Worm (Caenorhabditis elegans) whole organism, L3 larva: ENCODE measurements around the gene daf-4.

Experiments used
- R02D3.7 ChIP-seq: fragments of 150-350 bp; optimal IDR thresholded peaks from 2 replicates; lab custom pipeline; 2014; ENCODE audit warnings: missing biosample characterization, missing genetic modification characterization
- ZK546.5 ChIP-seq: sonication (generic microtip); optimal IDR thresholded peaks from 2 replicates; lab custom pipeline; 2017; ENCODE audit warnings: missing biosample characterization, missing genetic modification characterization
- aly-2 ChIP-seq: fragments of 150-350 bp; optimal IDR thresholded peaks from 2 replicates; lab custom pipeline; 2014; ENCODE audit warnings: missing biosample characterization, missing genetic modification characterization
- ama-1 ChIP-seq: fragments of 150-350 bp; optimal IDR thresholded peaks from 2 replicates; lab custom pipeline; 2018
- ceh-16 ChIP-seq: sonication (generic microtip); optimal IDR thresholded peaks from 2 replicates; lab custom pipeline; 2017; ENCODE audit warnings: missing biosample characterization, missing genetic modification characterization
- ceh-28 ChIP-seq: fragments of 150-350 bp; optimal IDR thresholded peaks from 2 replicates; lab custom pipeline; 2014; ENCODE audit warnings: missing biosample characterization, missing genetic modification reagents, missing genetic modification characterization
- ceh-82 ChIP-seq: fragments of 150-350 bp; optimal IDR thresholded peaks from 2 replicates; lab custom pipeline; 2014; ENCODE audit warnings: missing biosample characterization, missing genetic modification characterization
- ceh-9 ChIP-seq: sonication (generic microtip); optimal IDR thresholded peaks from 2 replicates; lab custom pipeline; 2018; ENCODE audit warnings: missing biosample characterization, missing genetic modification characterization
- egl-27 ChIP-seq: sonication (generic microtip); optimal IDR thresholded peaks from 4 replicates; lab custom pipeline; 2017; ENCODE audit warnings: missing biosample characterization, missing genetic modification reagents, missing genetic modification characterization
- egl-5 ChIP-seq: fragments of 150-350 bp; optimal IDR thresholded peaks from 2 replicates; lab custom pipeline; 2017; ENCODE audit warnings: missing biosample characterization, missing genetic modification reagents, missing genetic modification characterization, inconsistent platforms
- elt-1 ChIP-seq: fragments of 150-350 bp; optimal IDR thresholded peaks from 2 replicates; lab custom pipeline; 2014; ENCODE audit warnings: missing biosample characterization, missing genetic modification characterization
- elt-2 ChIP-seq: sonication (generic microtip); optimal IDR thresholded peaks from 2 replicates; lab custom pipeline; 2016; ENCODE audit warnings: missing genetic modification reagents, mild to moderate bottlenecking, missing genetic modification characterization, missing compliant biosample characterization
- eor-1 ChIP-seq, 2 experiments: fragments of 150-350 bp; optimal IDR thresholded peaks; 2 replicates each; lab custom pipeline; 2014 to 2018; ENCODE audit warnings: missing biosample characterization in 2 of 2, missing genetic modification characterization in 2 of 2
- fkh-10 ChIP-seq: sonication (generic microtip); optimal IDR thresholded peaks from 2 replicates; lab custom pipeline; 2017; ENCODE audit warnings: missing biosample characterization, missing genetic modification reagents, missing genetic modification characterization
- fkh-2 ChIP-seq: fragments of 150-350 bp; optimal IDR thresholded peaks from 2 replicates; lab custom pipeline; 2014; ENCODE audit warnings: missing biosample characterization, missing genetic modification reagents, missing genetic modification characterization
- fos-1 ChIP-seq: fragments of 150-350 bp; optimal IDR thresholded peaks from 2 replicates; lab custom pipeline; 2014; ENCODE audit warnings: missing biosample characterization, missing genetic modification characterization
- hmg-11 ChIP-seq: sonication (generic microtip); optimal IDR thresholded peaks from 2 replicates; lab custom pipeline; 2016; ENCODE audit warnings: missing genetic modification characterization, missing compliant biosample characterization
- lin-15B ChIP-seq: fragments of 150-350 bp; optimal IDR thresholded peaks from 2 replicates; lab custom pipeline; 2014; ENCODE audit warnings: missing biosample characterization, missing genetic modification characterization
- lin-39 ChIP-seq: fragments of 150-350 bp; optimal IDR thresholded peaks from 2 replicates; lab custom pipeline; 2018; ENCODE audit warnings: missing biosample characterization, missing genetic modification reagents, missing genetic modification characterization
- lsy-12 ChIP-seq: sonication (generic microtip); optimal IDR thresholded peaks from 2 replicates; lab custom pipeline; 2016; ENCODE audit warnings: mild to moderate bottlenecking, missing genetic modification characterization, missing compliant biosample characterization
- mdl-1 ChIP-seq: fragments of 150-350 bp; optimal IDR thresholded peaks from 2 replicates; lab custom pipeline; 2014; ENCODE audit warnings: missing biosample characterization, missing genetic modification characterization
- mml-1 ChIP-seq: fragments of 150-350 bp; sonication (generic microtip); optimal IDR thresholded peaks from 3 replicates; lab custom pipeline; 2014; ENCODE audit warnings: missing biosample characterization, missing genetic modification characterization
- nfya-1 ChIP-seq: sonication (generic microtip); optimal IDR thresholded peaks from 2 replicates; lab custom pipeline; 2017; ENCODE audit warnings: missing genetic modification characterization, mild to moderate bottlenecking, missing compliant biosample characterization, antibody characterized with exemption, moderate library complexity; ENCODE audit not compliant: insufficient read depth
- nhr-11 ChIP-seq: fragments of 150-350 bp; optimal IDR thresholded peaks from 2 replicates; lab custom pipeline; 2014; ENCODE audit warnings: missing biosample characterization, missing genetic modification characterization
- nhr-23 ChIP-seq: fragments of 150-350 bp; optimal IDR thresholded peaks from 2 replicates; lab custom pipeline; 2014; ENCODE audit warnings: missing biosample characterization, missing genetic modification reagents, missing genetic modification characterization
- nhr-237 ChIP-seq: fragments of 150-350 bp; optimal IDR thresholded peaks from 2 replicates; lab custom pipeline; 2014; ENCODE audit warnings: missing biosample characterization, missing genetic modification characterization
- nhr-25 ChIP-seq: sonication (generic microtip); optimal IDR thresholded peaks from 2 replicates; lab custom pipeline; 2017; ENCODE audit warnings: missing biosample characterization, missing genetic modification characterization
- nhr-28 ChIP-seq: fragments of 150-350 bp; optimal IDR thresholded peaks from 2 replicates; lab custom pipeline; 2014; ENCODE audit warnings: missing biosample characterization, missing genetic modification characterization
- nhr-43 ChIP-seq: sonication (generic microtip); optimal IDR thresholded peaks from 2 replicates; lab custom pipeline; 2016; ENCODE audit warnings: mild to moderate bottlenecking, missing genetic modification characterization, missing compliant biosample characterization; ENCODE audit not compliant: poor library complexity, severe bottlenecking
- nhr-67 ChIP-seq: fragments of 150-350 bp; optimal IDR thresholded peaks from 2 replicates; lab custom pipeline; 2014; ENCODE audit warnings: missing biosample characterization, missing genetic modification characterization
- nhr-76 ChIP-seq: fragments of 150-350 bp; sonication (generic microtip); optimal IDR thresholded peaks from 5 replicates; lab custom pipeline; 2014; ENCODE audit warnings: missing biosample characterization, missing genetic modification characterization
- nhr-77 ChIP-seq: fragments of 150-350 bp; optimal IDR thresholded peaks from 2 replicates; lab custom pipeline; 2014; ENCODE audit warnings: missing biosample characterization, missing genetic modification characterization
- pqm-1 ChIP-seq: fragments of 150-350 bp; optimal IDR thresholded peaks from 2 replicates; lab custom pipeline; 2017; ENCODE audit warnings: missing biosample characterization, missing genetic modification characterization, inconsistent platforms
- sea-2 ChIP-seq: fragments of 150-350 bp; sonication (generic microtip); optimal IDR thresholded peaks from 4 replicates; lab custom pipeline; 2014; ENCODE audit warnings: missing biosample characterization, missing genetic modification reagents, missing genetic modification characterization
- skn-1 ChIP-seq: fragments of 150-350 bp; optimal IDR thresholded peaks from 2 replicates; lab custom pipeline; 2014; ENCODE audit warnings: missing biosample characterization, missing genetic modification characterization
- snpc-4 ChIP-seq: fragments of 150-350 bp; optimal IDR thresholded peaks from 2 replicates; lab custom pipeline; 2014; ENCODE audit warnings: missing biosample characterization, missing genetic modification characterization
- tbx-2 ChIP-seq: sonication (generic microtip); optimal IDR thresholded peaks from 2 replicates; lab custom pipeline; 2016; ENCODE audit warnings: mild to moderate bottlenecking, missing genetic modification characterization, missing compliant biosample characterization
- unc-39 ChIP-seq: sonication (generic microtip); optimal IDR thresholded peaks from 4 replicates; lab custom pipeline; 2017; ENCODE audit warnings: missing biosample characterization, missing genetic modification characterization
- unc-62 ChIP-seq: fragments of 150-350 bp; sonication (generic microtip); optimal IDR thresholded peaks from 4 replicates; lab custom pipeline; 2014; ENCODE audit warnings: missing biosample characterization, missing genetic modification reagents, missing genetic modification characterization
- zag-1 ChIP-seq: fragments of 150-350 bp; optimal IDR thresholded peaks from 2 replicates; lab custom pipeline; 2014; ENCODE audit warnings: missing biosample characterization, missing genetic modification characterization
- ztf-11 ChIP-seq: fragments of 150-350 bp; optimal IDR thresholded peaks from 2 replicates; lab custom pipeline; 2014; ENCODE audit warnings: missing biosample characterization, missing genetic modification characterization
- ztf-4 ChIP-seq: fragments of 150-350 bp; optimal IDR thresholded peaks from 2 replicates; lab custom pipeline; 2014; ENCODE audit warnings: missing biosample characterization, missing genetic modification characterization

The daf-4 gene

ce11 chrIII:5635179-5635578 is 10.2 kb downstream of the daf-4 start, which contains the start of gene ckk-1:
Gene ckk-1, plus strand, starts transcription at chrIII:5635479.
- TF ChIP-seq elt-2 (tag; lab: Kevin White, UChicago) (no peak), ceh-82 (tag; lab: Kevin White, UChicago) (no peak), nhr-25 (tag; lab: Kevin White, UChicago) (no peak), nhr-77 (no peak), fkh-2 (tag; lab: Kevin White, UChicago) (no peak), mml-1 (no peak), unc-39 (tag; lab: Kevin White, UChicago) (no peak), nfya-1 (tag; lab: Kevin White, UChicago) (no peak), aly-2 (tag; lab: Kevin White, UChicago) (no peak), unc-62 (GFP tag; lab: Kevin White, UChicago) (no peak), nhr-23 (tag; lab: Kevin White, UChicago) (no peak), tbx-2 (tag; lab: Kevin White, UChicago) (no peak), ceh-28 (no peak), mdl-1 (no peak), hmg-11 (no peak)
- TF ChIP-seq, all 47 proteins: peak for 0

- peak; percentile 12 for TF ChIP-seq elt-2 (tag; lab: Kevin White, UChicago)
Measured at ce11 chrIII:5637297-5637876, 12.5 kb downstream of the daf-4 start.

- TF ChIP-seq snpc-4 (tag; lab: Kevin White, UChicago) = peak; percentile 20
- TF ChIP-seq unc-62 (GFP tag; lab: Kevin White, UChicago) = no peak
- peak; percentile 85 for TF ChIP-seq nfya-1 (tag; lab: Kevin White, UChicago)
- TF ChIP-seq nhr-28 = no peak
- TF ChIP-seq lin-39 (tag; lab: Kevin White, UChicago) = peak; percentile 80
- peak; percentile 70 for TF ChIP-seq fkh-10 (GFP tag; lab: Kevin White, UChicago)
- peak; percentile 36 for TF ChIP-seq lin-15B (tag; lab: Kevin White, UChicago)
- no peak for TF ChIP-seq elt-1 (tag; lab: Kevin White, UChicago)
Measured at ce11 chrIII:5639893-5640292, 15.0 kb downstream of the daf-4 start.

ce11 chrIII:5642692-5643091 is 17.8 kb downstream of the daf-4 start:
- TF ChIP-seq fkh-2 (tag; lab: Kevin White, UChicago) (no peak), fos-1 (no peak), skn-1 (tag; lab: Kevin White, UChicago) (no peak), nhr-43 (tag; lab: Kevin White, UChicago) (no peak), nhr-237 (tag; lab: Kevin White, UChicago) (no peak), ama-1 (no peak), nhr-11 (no peak), ceh-16 (tag; lab: Kevin White, UChicago) (no peak), lin-15B (tag; lab: Kevin White, UChicago) (no peak), elt-1 (tag; lab: Kevin White, UChicago) (no peak)

ce11 chrIII:5653692-5654105 is 28.8 kb downstream of the daf-4 start:
- TF ChIP-seq ceh-9 (tag; lab: Kevin White, UChicago) (no peak), lin-15B (tag; lab: Kevin White, UChicago) (peak; percentile 17), sea-2 (GFP tag; lab: Kevin White, UChicago) (no peak), mml-1 (no peak), pqm-1 (tag; lab: Kevin White, UChicago) (peak; percentile 49), elt-1 (tag; lab: Kevin White, UChicago) (no peak), ama-1 (peak; percentile 81), nhr-25 (tag; lab: Kevin White, UChicago) (peak; percentile 43), R02D3.7 (peak; percentile 1), snpc-4 (tag; lab: Kevin White, UChicago) (peak; percentile 97), hmg-11 (peak; percentile 13), lsy-12 (tag; lab: Kevin White, UChicago) (peak; percentile 71), skn-1 (tag; lab: Kevin White, UChicago) (no peak), aly-2 (tag; lab: Kevin White, UChicago) (no peak), nhr-76 (tag; lab: Kevin White, UChicago) (no peak), nhr-77 (no peak), egl-5 (tag; lab: Kevin White, UChicago) (no peak), nhr-23 (tag; lab: Kevin White, UChicago) (peak; percentile 27), nhr-28 (no peak), fkh-10 (GFP tag; lab: Kevin White, UChicago) (no peak), ztf-11 (tag; lab: Kevin White, UChicago) (no peak), eor-1 (tag; optimal IDR thresholded peaks at IDR 0.05; lab: Kevin White, UChicago) (no peak), nhr-43 (tag; lab: Kevin White, UChicago) (peak; percentile 62), fos-1 (no peak), ZK546.5 (tag; lab: Kevin White, UChicago) (no peak), ztf-4 (tag; lab: Kevin White, UChicago) (no peak), egl-27 (no peak), nhr-237 (tag; lab: Kevin White, UChicago) (no peak), fkh-2 (tag; lab: Kevin White, UChicago) (no peak), nfya-1 (tag; lab: Kevin White, UChicago) (peak; percentile 19), nhr-67 (tag; lab: Kevin White, UChicago) (no peak), zag-1 (tag; lab: Kevin White, UChicago) (no peak), elt-2 (tag; lab: Kevin White, UChicago) (peak; percentile 31)
